Fruit fly (Drosophila melanogaster) whole organism, wandering third instar larva: ENCODE results near the gene CG42656.

Experiments
- Abd-B ChIP-seq: fragments of >200 bp; optimal IDR thresholded peaks from 2 replicates; lab custom pipeline; 2017; ENCODE audit warnings: missing biosample characterization, missing genetic modification characterization
- CG32264 ChIP-seq: fragments of 200-800 bp; sonication (Bioruptor generic); optimal IDR thresholded peaks from 2 replicates; lab custom pipeline; 2016; ENCODE audit warnings: missing biosample characterization, missing genetic modification characterization
- CG9705 ChIP-seq: fragments of 200-800 bp; sonication (Bioruptor generic); optimal IDR thresholded peaks from 2 replicates; lab custom pipeline; 2018; ENCODE audit warnings: missing biosample characterization, mild to moderate bottlenecking, missing genetic modification characterization
- CrebA ChIP-seq: fragments of 200-800 bp; sonication (Bioruptor generic); optimal IDR thresholded peaks from 2 replicates; lab custom pipeline; 2016; ENCODE audit warnings: missing biosample characterization, mild to moderate bottlenecking, missing genetic modification characterization, borderline replicate concordance
- Dfd ChIP-seq: fragments of >200 bp; optimal IDR thresholded peaks from 2 replicates; lab custom pipeline; 2017; ENCODE audit warnings: missing biosample characterization, missing genetic modification characterization
- Dif ChIP-seq: fragments of 200-275, 200-300 bp; sonication (Bioruptor generic); optimal IDR thresholded peaks from 2 replicates; lab custom pipeline; 2018; ENCODE audit warnings: missing biosample characterization, missing genetic modification characterization; ENCODE audit not compliant: partially characterized antibody
- GATAd ChIP-seq: sonication (Bioruptor generic); optimal IDR thresholded peaks from 2 replicates; lab custom pipeline; 2016; ENCODE audit warnings: missing biosample characterization, missing genetic modification characterization
- HLH106 ChIP-seq: fragments of 200-800 bp; optimal IDR thresholded peaks from 3 replicates; lab custom pipeline; 2019; ENCODE audit warnings: missing biosample characterization, mild to moderate bottlenecking, missing genetic modification characterization, moderate library complexity
- Hnf4 ChIP-seq: fragments of 200-800 bp; sonication (Bioruptor generic); optimal IDR thresholded peaks from 2 replicates; lab custom pipeline; 2016; ENCODE audit warnings: missing biosample characterization, mild to moderate bottlenecking, missing genetic modification characterization
- Hr78 ChIP-seq: fragments of >200 bp; optimal IDR thresholded peaks from 2 replicates; lab custom pipeline; 2017; ENCODE audit warnings: missing biosample characterization, missing genetic modification characterization
- Hr83 ChIP-seq: fragments of 200-300 bp; sonication (Bioruptor generic); optimal IDR thresholded peaks from 2 replicates; lab custom pipeline; 2016; ENCODE audit warnings: missing biosample characterization, mild to moderate bottlenecking, missing genetic modification characterization, moderate library complexity; ENCODE audit not compliant: poor library complexity, severe bottlenecking
- Jra ChIP-seq: sonication (Bioruptor generic); optimal IDR thresholded peaks from 2 replicates; lab custom pipeline; 2016; ENCODE audit warnings: missing biosample characterization, missing genetic modification characterization
- Mio ChIP-seq: sonication (Bioruptor generic); optimal IDR thresholded peaks from 2 replicates; lab custom pipeline; 2016; ENCODE audit warnings: missing biosample characterization, missing genetic modification characterization
- Myc ChIP-seq: fragments of >200 bp; optimal IDR thresholded peaks from 2 replicates; lab custom pipeline; 2017
- N ChIP-seq: fragments of >200 bp; optimal IDR thresholded peaks from 2 replicates; lab custom pipeline; 2018; ENCODE audit warnings: missing biosample characterization, missing external identifiers, missing genetic modification characterization
- OdsH ChIP-seq: fragments of 200-800 bp; sonication (Bioruptor generic); optimal IDR thresholded peaks from 2 replicates; lab custom pipeline; 2016; ENCODE audit warnings: missing biosample characterization, mild to moderate bottlenecking, missing genetic modification characterization
- Rel ChIP-seq, 2 experiments: fragments of 200-800 bp; sonication (Bioruptor generic) in 1 of 2; optimal IDR thresholded peaks; 2 replicates in 1 of 2; 3 replicates in 1 of 2; lab custom pipeline; 2016 to 2019; ENCODE audit warnings: mild to moderate bottlenecking in 2 of 2, missing biosample characterization in 2 of 2, missing genetic modification characterization in 2 of 2, moderate library complexity in 1 of 2
- Sp1 ChIP-seq: fragments of 200-800 bp; sonication (Bioruptor generic); optimal IDR thresholded peaks from 3 replicates; lab custom pipeline; 2019; ENCODE audit warnings: missing biosample characterization, mild to moderate bottlenecking, missing genetic modification characterization, moderate library complexity
- Vsx2 ChIP-seq: fragments of 200-300, 225-300 bp; sonication (Bioruptor generic); optimal IDR thresholded peaks from 2 replicates; lab custom pipeline; 2018; ENCODE audit warnings: missing biosample characterization, missing genetic modification characterization; ENCODE audit not compliant: partially characterized antibody
- br ChIP-seq: fragments of 200-800 bp; sonication (Bioruptor generic); optimal IDR thresholded peaks from 2 replicates; lab custom pipeline; 2016; ENCODE audit warnings: missing biosample characterization, missing genetic modification characterization
- brk ChIP-seq: fragments of 200-800 bp; sonication (Bioruptor generic); optimal IDR thresholded peaks from 2 replicates; lab custom pipeline; 2016; ENCODE audit warnings: missing biosample characterization, mild to moderate bottlenecking, missing genetic modification characterization
- dl ChIP-seq, 2 experiments: fragments of 175-275, 200-275 bp in 1 of 2; fragments of 200-275 bp in 1 of 2; sonication (Bioruptor generic); optimal IDR thresholded peaks; lab custom pipeline; 2018; ENCODE audit warnings: mild to moderate bottlenecking in 2 of 2, missing biosample characterization in 2 of 2, missing genetic modification characterization in 2 of 2, moderate library complexity in 2 of 2; ENCODE audit not compliant: partially characterized antibody in 2 of 2, insufficient read depth in 1 of 2
- dmrt93B ChIP-seq: fragments of 200-800 bp; sonication (Bioruptor generic); optimal IDR thresholded peaks from 2 replicates; lab custom pipeline; 2018; ENCODE audit warnings: missing biosample characterization, mild to moderate bottlenecking, missing genetic modification characterization
- dsf ChIP-seq: sonication (Bioruptor generic); optimal IDR thresholded peaks from 2 replicates; lab custom pipeline; 2016; ENCODE audit warnings: missing biosample characterization, missing genetic modification characterization, borderline replicate concordance
- ey ChIP-seq: fragments of 200-800 bp; sonication (Bioruptor generic); optimal IDR thresholded peaks from 2 replicates; lab custom pipeline; 2016; ENCODE audit warnings: missing biosample characterization, missing genetic modification characterization
- foxo ChIP-seq, 2 experiments: fragments of 200-800 bp; sonication (Bioruptor generic); optimal IDR thresholded peaks; 2 replicates in 1 of 2; 3 replicates in 1 of 2; lab custom pipeline; 2016 to 2017; ENCODE audit warnings: missing biosample characterization in 2 of 2, missing genetic modification characterization in 2 of 2
- fru ChIP-seq: fragments of 200-800 bp; sonication (Bioruptor generic); optimal IDR thresholded peaks from 3 replicates; lab custom pipeline; 2016; ENCODE audit warnings: missing biosample characterization, mild to moderate bottlenecking, missing genetic modification characterization
- h ChIP-seq: fragments of 200-800 bp; sonication (Bioruptor generic); optimal IDR thresholded peaks from 3 replicates; lab custom pipeline; 2016; ENCODE audit warnings: missing biosample characterization, mild to moderate bottlenecking, missing genetic modification characterization
- jim ChIP-seq: fragments of 175-275, 200-325 bp; sonication (Bioruptor generic); optimal IDR thresholded peaks from 2 replicates; lab custom pipeline; 2016; ENCODE audit warnings: missing biosample characterization, mild to moderate bottlenecking, missing genetic modification characterization
- lola ChIP-seq: fragments of >200 bp; optimal IDR thresholded peaks from 2 replicates; lab custom pipeline; 2017; ENCODE audit warnings: missing biosample characterization, missing genetic modification characterization
- pan ChIP-seq: fragments of >200 bp; optimal IDR thresholded peaks from 2 replicates; lab custom pipeline; 2017
- psq ChIP-seq: fragments of 200-800 bp; sonication (Bioruptor generic); optimal IDR thresholded peaks from 3 replicates; lab custom pipeline; 2017; ENCODE audit warnings: missing biosample characterization, mild to moderate bottlenecking, missing genetic modification characterization, moderate library complexity
- rgr ChIP-seq: fragments of 200-800 bp; sonication (Bioruptor generic); optimal IDR thresholded peaks from 3 replicates; lab custom pipeline; 2016; ENCODE audit warnings: missing biosample characterization, mild to moderate bottlenecking, missing genetic modification characterization
- sage ChIP-seq: fragments of 200-800 bp; sonication (Bioruptor generic); optimal IDR thresholded peaks from 2 replicates; lab custom pipeline; 2016; ENCODE audit warnings: missing biosample characterization, mild to moderate bottlenecking, missing genetic modification characterization
- sv ChIP-seq: fragments of 200-800 bp; sonication (Bioruptor generic); optimal IDR thresholded peaks from 3 replicates; lab custom pipeline; 2016; ENCODE audit warnings: missing biosample characterization, missing genetic modification characterization
- tai ChIP-seq: sonication (Bioruptor generic); optimal IDR thresholded peaks from 2 replicates; lab custom pipeline; 2016; ENCODE audit warnings: missing biosample characterization, missing genetic modification characterization
- usp ChIP-seq: fragments of >200 bp; optimal IDR thresholded peaks from 2 replicates; lab custom pipeline; 2017; ENCODE audit warnings: missing biosample characterization, missing genetic modification characterization
- woc ChIP-seq: sonication (Bioruptor generic); optimal IDR thresholded peaks from 2 replicates; lab custom pipeline; 2016; ENCODE audit warnings: missing biosample characterization, mild to moderate bottlenecking, missing genetic modification characterization

Gene CG42656

dm6 chr3R:7473767-7474254 lies 19.3 kb downstream of the CG42656 start, which contains the start of gene CG1142:
Gene CG1142, minus strand, starts transcription at chr3R:7473781.
- TF ChIP-seq usp (no peak), br (GFP tag; lab: Kevin White, UChicago) (peak; percentile 95), brk (GFP tag; lab: Kevin White, UChicago) (peak; percentile 93), psq (GFP tag; lab: Kevin White, UChicago) (peak; percentile 94), dsf (peak; percentile 87), Myc (lab: Kevin White, UChicago) (no peak), pan (no peak), CrebA (peak; percentile 82), lola (GFP tag; lab: Kevin White, UChicago) (no peak), GATAd (GFP tag; lab: Kevin White, UChicago) (peak; percentile 89), jim (GFP tag; lab: Kevin White, UChicago) (no peak), Dfd (peak; percentile 58), Hnf4 (peak; percentile 96), Rel (GFP tag; optimal IDR thresholded peaks at IDR 0.05; lab: Kevin White, UChicago) (peak; percentile 13), Rel (tag; optimal IDR thresholded peaks at IDR 0.05; lab: Kevin White, UChicago) (peak; percentile 89), Hr83 (peak; percentile 88), Abd-B (GFP tag; lab: Kevin White, UChicago) (no peak), Hr78 (GFP tag; lab: Kevin White, UChicago) (no peak), dmrt93B (GFP tag; lab: Kevin White, UChicago) (peak; percentile 94), OdsH (peak; percentile 96), HLH106 (tag; lab: Kevin White, UChicago) (peak; percentile 99), tai (GFP tag; lab: Kevin White, UChicago) (peak; percentile 95), CG32264 (GFP tag; lab: Kevin White, UChicago) (peak; percentile 89), dl (GFP tag; optimal IDR thresholded peaks at IDR 0.05; lab: Kevin White, UChicago; ENCODE audit: insufficient read depth in 1 of 2, partially characterized antibody in 2 of 2) (no peak), CG9705 (GFP tag; lab: Kevin White, UChicago) (peak; percentile 96), ey (GFP tag; lab: Kevin White, UChicago) (peak; percentile 96), foxo (GFP tag; optimal IDR thresholded peaks at IDR 0.05; lab: Kevin White, UChicago) (peak; percentile 85 to 97), Dif (no peak), fru (peak; percentile 96), N (GFP tag; lab: Kevin White, UChicago) (no peak), sage (GFP tag; lab: Kevin White, UChicago) (peak; percentile 91), h (GFP tag; lab: Kevin White, UChicago) (peak; percentile 96), sv (GFP tag; lab: Kevin White, UChicago) (peak; percentile 96), rgr (GFP tag; lab: Kevin White, UChicago) (peak; percentile 98), Sp1 (GFP tag; lab: Kevin White, UChicago) (peak; percentile 99), Mio (peak; percentile 84), Vsx2 (GFP tag; lab: Kevin White, UChicago) (no peak), Jra (peak; percentile 92), woc (GFP tag; lab: Kevin White, UChicago) (peak; percentile 91)

- TF ChIP-seq CrebA (peak; percentile 30), woc (GFP tag; lab: Kevin White, UChicago) (no peak), br (GFP tag; lab: Kevin White, UChicago) (no peak), sage (GFP tag; lab: Kevin White, UChicago) (no peak), lola (GFP tag; lab: Kevin White, UChicago) (no peak), Dif (no peak), CG9705 (GFP tag; lab: Kevin White, UChicago) (no peak), Rel (GFP tag; optimal IDR thresholded peaks at IDR 0.05; lab: Kevin White, UChicago) (no peak), Rel (tag; optimal IDR thresholded peaks at IDR 0.05; lab: Kevin White, UChicago) (peak; percentile 82), psq (GFP tag; lab: Kevin White, UChicago) (no peak), dl (GFP tag; optimal IDR thresholded peaks at IDR 0.05; lab: Kevin White, UChicago; ENCODE audit: insufficient read depth in 1 of 2, partially characterized antibody in 2 of 2) (no peak), brk (GFP tag; lab: Kevin White, UChicago) (no peak), N (GFP tag; lab: Kevin White, UChicago) (no peak), Hr78 (GFP tag; lab: Kevin White, UChicago) (no peak), Abd-B (GFP tag; lab: Kevin White, UChicago) (no peak), ey (GFP tag; lab: Kevin White, UChicago) (no peak), Dfd (no peak), Hr83 (no peak), GATAd (GFP tag; lab: Kevin White, UChicago) (no peak), pan (no peak), sv (GFP tag; lab: Kevin White, UChicago) (no peak), Myc (lab: Kevin White, UChicago) (peak; percentile 8), h (GFP tag; lab: Kevin White, UChicago) (no peak), HLH106 (tag; lab: Kevin White, UChicago) (no peak), Sp1 (GFP tag; lab: Kevin White, UChicago) (no peak), Hnf4 (no peak)
- TF ChIP-seq, all 38 proteins: peak for 3
Observed at dm6 chr3R:7471894-7472293, 21.2 kb downstream of the CG42656 start.
